Worm (Caenorhabditis elegans) whole organism, L4/young adult: Measurements from ENCODE around the gene ncx-3.

ENCODE experiments used
- dao-5 ChIP-seq: sonication (generic microtip); optimal IDR thresholded peaks from 2 replicates; lab custom pipeline; 2016; ENCODE audit warnings: missing genotype, missing genetic modification characterization, moderate library complexity, missing compliant biosample characterization
- him-1 ChIP-seq: sonication (generic microtip); optimal IDR thresholded peaks from 2 replicates; lab custom pipeline; 2016; ENCODE audit warnings: missing genotype, missing genetic modification reagents, missing genetic modification characterization, missing compliant biosample characterization

- no peak for TF ChIP-seq him-1 (tag; lab: Kevin White, UChicago)
- TF ChIP-seq dao-5 (tag; lab: Kevin White, UChicago): no peak
These were observed 36.1 kb upstream of the ncx-3 start, which contains the start of gene K08C7.4 for ce11 chrIV:10680379-10680778.
